Worm (Caenorhabditis elegans): ENCODE data around the gene ttr-34.

ttr-34 gene

ce11 chrX:13121104-13121503 lies 18.5 kb upstream of the ttr-34 start (continued):
- TF ChIP-seq nhr-48 (tag; optimal IDR thresholded peaks at IDR 0.05), result peak; percentile 37
- peak; percentile 52; the same call in 1 of the 2 replicates for TF ChIP-seq lin-29 (GFP tag; IDR thresholded peaks at IDR 0.05)
- TF ChIP-seq F37D6.2 (tag; optimal IDR thresholded peaks at IDR 0.05), result peak; percentile 64
- peak; percentile 65 for TF ChIP-seq mxl-3 (GFP tag; optimal IDR thresholded peaks at IDR 0.05)
- TF ChIP-seq lim-7 (GFP tag; IDR thresholded peaks at IDR 0.05), result peak; percentile 97
- no peak for TF ChIP-seq ceh-28 (tag; optimal IDR thresholded peaks at IDR 0.05)
- peak; percentile 33 for TF ChIP-seq spr-1 (tag; optimal IDR thresholded peaks at IDR 0.05)
- TF ChIP-seq skn-1 (tag; optimal IDR thresholded peaks at IDR 0.05), result no peak
- TF ChIP-seq lir-3 (tag; optimal IDR thresholded peaks at IDR 0.05), result peak; percentile 30
- no peak for TF ChIP-seq ceh-82 (tag; optimal IDR thresholded peaks at IDR 0.05)
- peak; percentile 78 for TF ChIP-seq zfp-3 (GFP tag; conservative IDR thresholded peaks at IDR 0.05)
- no peak; the same call in none of the 2 replicates for TF ChIP-seq snpc-1.2 (GFP tag; IDR thresholded peaks at IDR 0.05)
- no peak for TF ChIP-seq ztf-11 (tag; optimal IDR thresholded peaks at IDR 0.05)
- TF ChIP-seq mdl-1 (tag; optimal IDR thresholded peaks at IDR 0.05), result peak; percentile 34 to 59
- no peak for TF ChIP-seq pqm-1 (tag; optimal IDR thresholded peaks at IDR 0.05)
- no peak for TF ChIP-seq nhr-237 (tag; optimal IDR thresholded peaks at IDR 0.05)
- TF ChIP-seq Y75B8A.6 (GFP tag; IDR thresholded peaks at IDR 0.05), result no peak; the same call in 1 of the 2 replicates
- TF ChIP-seq F44E2.7 (GFP tag; IDR thresholded peaks at IDR 0.05), result no peak
- TF ChIP-seq unc-39 (tag; optimal IDR thresholded peaks at IDR 0.05), result no peak
- peak; percentile 64 for TF ChIP-seq unc-130 (GFP tag; optimal IDR thresholded peaks at IDR 0.05)
- TF ChIP-seq spr-3 (GFP tag; optimal IDR thresholded peaks at IDR 0.05), result peak; percentile 73
- no peak for TF ChIP-seq lin-15B (tag; optimal IDR thresholded peaks at IDR 0.05)
- no peak for TF ChIP-seq daf-12 (tag; optimal IDR thresholded peaks at IDR 0.05)
- no peak for TF ChIP-seq ztf-7 (tag; optimal IDR thresholded peaks at IDR 0.05)
- TF ChIP-seq tra-1 (GFP tag; IDR thresholded peaks at IDR 0.05), result peak; percentile 79
- TF ChIP-seq nhr-77 (tag; optimal IDR thresholded peaks at IDR 0.05), result no peak
- TF ChIP-seq hmg-1.1 (GFP tag; IDR thresholded peaks at IDR 0.05), result peak; percentile 95
- peak; percentile 4 for TF ChIP-seq lin-13 (GFP tag; optimal IDR thresholded peaks at IDR 0.05)
- no peak for TF ChIP-seq daf-19 (GFP tag; conservative IDR thresholded peaks at IDR 0.05)
- peak; percentile 89 for TF ChIP-seq ctbp-1 (GFP tag; IDR thresholded peaks at IDR 0.05)
- TF ChIP-seq lsy-2 (tag; optimal IDR thresholded peaks at IDR 0.05), result peak in 1 of 2 experiments; percentile 59
- TF ChIP-seq madf-9 (GFP tag; conservative IDR thresholded peaks at IDR 0.05), result peak; percentile 88
- peak; percentile 75 for TF ChIP-seq set-16 (GFP tag; IDR thresholded peaks at IDR 0.05)
- peak; percentile 81 for TF ChIP-seq mep-1 (tag; optimal IDR thresholded peaks at IDR 0.05)
- TF ChIP-seq daf-16 (GFP tag; optimal IDR thresholded peaks at IDR 0.05), result peak; percentile 59 to 78
- TF ChIP-seq daf-16 (tag; optimal IDR thresholded peaks at IDR 0.05), result peak; percentile 72
- no peak for TF ChIP-seq T26A8.4 (GFP tag; IDR thresholded peaks at IDR 0.05)
- TF ChIP-seq mxl-2 (GFP tag; conservative IDR thresholded peaks at IDR 0.05), result peak; percentile 69
- TF ChIP-seq D1046.2 (GFP tag; IDR thresholded peaks at IDR 0.05), result peak; percentile 87
- peak; percentile 71 for TF ChIP-seq Y48G9A.11 (GFP tag; IDR thresholded peaks at IDR 0.05)
- TF ChIP-seq vab-7 (GFP tag; IDR thresholded peaks at IDR 0.05), result peak; percentile 95
- no peak for TF ChIP-seq nhr-76 (tag; optimal IDR thresholded peaks at IDR 0.05)
- TF ChIP-seq arid-1 (GFP tag; conservative IDR thresholded peaks at IDR 0.05), result no peak; the same call in none of the 2 replicates
- TF ChIP-seq nhr-11 (tag; optimal IDR thresholded peaks at IDR 0.05), result peak; percentile 56
- TF ChIP-seq sdz-12 (GFP tag; optimal IDR thresholded peaks at IDR 0.05), result peak; percentile 88
- TF ChIP-seq hif-1 (tag; optimal IDR thresholded peaks at IDR 0.05), result peak; percentile 28 to 75
- TF ChIP-seq dmd-8 (GFP tag; IDR thresholded peaks at IDR 0.05), result no peak; the same call in 1 of the 2 replicates
- no peak for TF ChIP-seq F10B5.3 (tag; optimal IDR thresholded peaks at IDR 0.05)
- no peak for TF ChIP-seq dpl-1 (GFP tag; optimal IDR thresholded peaks at IDR 0.05)
- TF ChIP-seq snpc-4 (tag; optimal IDR thresholded peaks at IDR 0.05), result no peak
- peak; percentile 76 for TF ChIP-seq hlh-11 (tag; optimal IDR thresholded peaks at IDR 0.05)
- TF ChIP-seq zip-11 (GFP tag; IDR thresholded peaks at IDR 0.05), result peak; percentile 59; the same call in 1 of the 2 replicates
- TF ChIP-seq ceh-32 (tag; optimal IDR thresholded peaks at IDR 0.05; ENCODE audit: poor library complexity), result no peak

All from whole organism, L4 larva.